Worm (Caenorhabditis elegans) whole organism, young adult: ENCODE results near the gene atg-7.
A peak's percentile ranks its signal among the peaks of the same experiment; 100 is the strongest.

ENCODE experiments used
- B0261.1 ChIP-seq: sonication (generic microtip); optimal IDR thresholded peaks from 2 replicates; lab custom pipeline; 2016; ENCODE audit warnings: mild to moderate bottlenecking, missing genetic modification characterization, moderate library complexity, missing compliant biosample characterization
- B0336.3 ChIP-seq: fragments of 200-800 bp; sonication (Bioruptor generic); IDR thresholded peaks from 2 replicates; pipeline ENCODE4 v1.3.6; 2022; ENCODE audit warnings: missing genetic modification characterization, missing compliant biosample characterization
- C06A6.2 ChIP-seq: fragments of 200-800 bp; sonication (Bioruptor generic); conservative IDR thresholded peaks from 2 replicates; pipeline ENCODE4 v1.3.6; 2022; ENCODE audit warnings: missing genetic modification characterization, missing compliant biosample characterization
- D2030.7 ChIP-seq: fragments of 200-800 bp; sonication (Bioruptor generic); IDR thresholded peaks from 2 replicates; pipeline ENCODE4 v1.3.6; 2022; ENCODE audit warnings: missing genetic modification reagents, missing genetic modification characterization, missing compliant biosample characterization
- F23B12.7 ChIP-seq: sonication (generic microtip); optimal IDR thresholded peaks from 2 replicates; lab custom pipeline; 2017; ENCODE audit warnings: missing genetic modification characterization, mild to moderate bottlenecking, missing compliant biosample characterization, antibody characterized with exemption, moderate library complexity; ENCODE audit not compliant: insufficient read depth
- F37B4.10 ChIP-seq: fragments of 200-800 bp; sonication (Bioruptor generic); IDR thresholded peaks from 2 replicates; pipeline ENCODE4 v1.3.6; 2022; ENCODE audit warnings: missing genetic modification characterization, missing compliant biosample characterization
- T07F8.4 ChIP-seq: sonication (generic microtip); optimal IDR thresholded peaks from 2 replicates; lab custom pipeline; 2016; ENCODE audit warnings: mild to moderate bottlenecking, missing genetic modification characterization, moderate library complexity, missing compliant biosample characterization
- T26A5.8 ChIP-seq: sonication (generic microtip); optimal IDR thresholded peaks from 2 replicates; lab custom pipeline; 2016; ENCODE audit warnings: missing genetic modification characterization, missing compliant biosample characterization
- attf-6 ChIP-seq: fragments of 200-800 bp; sonication (Bioruptor generic); IDR thresholded peaks from 2 replicates; pipeline ENCODE4 v1.3.6; 2022; ENCODE audit warnings: missing genetic modification reagents, missing genetic modification characterization, missing compliant biosample characterization
- bed-1 ChIP-seq: fragments of 200-800 bp; sonication (Bioruptor generic); IDR thresholded peaks from 2 replicates; pipeline ENCODE4 v1.3.6; 2022; ENCODE audit warnings: missing genetic modification reagents, missing genetic modification characterization, missing compliant biosample characterization
- cebp-1 ChIP-seq, 2 experiments: fragments of 200-800 bp in 1 of 2; sonication (Bioruptor generic) in 1 of 2; sonication (generic microtip) in 1 of 2; IDR thresholded peaks in 1 of 2; optimal IDR thresholded peaks in 1 of 2; 2 replicates each; pipeline versions ENCODE4 v1.3.6 to Lab custom; 2017 to 2022; ENCODE audit warnings: missing compliant biosample characterization in 2 of 2, missing genetic modification characterization in 2 of 2, mild to moderate bottlenecking in 1 of 2, missing genetic modification reagents in 1 of 2, moderate library complexity in 1 of 2
- ceh-27 ChIP-seq: fragments of 200-800 bp; sonication (Bioruptor generic); optimal IDR thresholded peaks from 2 replicates; lab custom pipeline; 2018; ENCODE audit warnings: mild to moderate bottlenecking, missing genetic modification characterization, moderate library complexity, missing compliant biosample characterization
- ceh-40 ChIP-seq: fragments of 200-800 bp; sonication (Bioruptor generic); IDR thresholded peaks from 2 replicates; pipeline ENCODE4 v1.3.6; 2022; ENCODE audit warnings: missing genetic modification characterization, missing compliant biosample characterization
- ceh-58 ChIP-seq: fragments of 200-800 bp; sonication (Bioruptor generic); IDR thresholded peaks from 2 replicates; pipeline ENCODE4 v1.3.6; 2022; ENCODE audit warnings: missing genetic modification characterization, missing compliant biosample characterization
- ceh-91 ChIP-seq: fragments of 200-800 bp; sonication (Bioruptor generic); IDR thresholded peaks from 2 replicates; pipeline ENCODE4 v1.3.6; 2022; ENCODE audit warnings: missing genetic modification reagents, missing genetic modification characterization, missing compliant biosample characterization
- die-1 ChIP-seq: sonication (generic microtip); optimal IDR thresholded peaks from 2 replicates; lab custom pipeline; 2016; ENCODE audit warnings: missing genotype, mild to moderate bottlenecking, missing genetic modification characterization, missing compliant biosample characterization
- dpl-1 ChIP-seq: fragments of 150-350 bp; optimal IDR thresholded peaks from 2 replicates; lab custom pipeline; 2014; ENCODE audit warnings: missing biosample characterization, missing genetic modification reagents, missing genetic modification characterization
- egl-18 ChIP-seq: fragments of 200-800 bp; sonication (Bioruptor generic); IDR thresholded peaks from 2 replicates; pipeline ENCODE4 v1.3.6; 2022; ENCODE audit warnings: missing genetic modification reagents, missing genetic modification characterization, missing compliant biosample characterization
- gei-17 ChIP-seq: fragments of 200-800 bp; sonication (Bioruptor generic); optimal IDR thresholded peaks from 2 replicates; lab custom pipeline; 2018; ENCODE audit warnings: mild to moderate bottlenecking, missing genetic modification characterization, missing compliant biosample characterization
- hmg-1.2 ChIP-seq: fragments of 200-800 bp; sonication (Bioruptor generic); IDR thresholded peaks from 2 replicates; pipeline ENCODE4 v1.3.6; 2022; ENCODE audit warnings: missing genetic modification reagents, missing genetic modification characterization, missing compliant biosample characterization
- hmg-20 ChIP-seq: fragments of 200-800 bp; sonication (Bioruptor generic); IDR thresholded peaks from 2 replicates; pipeline ENCODE4 v1.3.6; 2022; ENCODE audit warnings: missing genetic modification reagents, missing genetic modification characterization, missing compliant biosample characterization
- lag-1 ChIP-seq: fragments of 200-800 bp; sonication (Bioruptor generic); IDR thresholded peaks from 2 replicates; pipeline ENCODE4 v1.3.6; 2022; ENCODE audit warnings: missing genetic modification reagents, missing genetic modification characterization, missing compliant biosample characterization
- let-607 ChIP-seq, 2 experiments: fragments of 200-800 bp in 1 of 2; sonication (Bioruptor generic) in 1 of 2; sonication (generic microtip) in 1 of 2; optimal IDR thresholded peaks; 2 replicates each; lab custom pipeline; 2016 to 2018; ENCODE audit warnings: mild to moderate bottlenecking in 2 of 2, missing compliant biosample characterization in 2 of 2, missing genetic modification characterization in 2 of 2, moderate library complexity in 2 of 2, missing genotype in 1 of 2
- lin-54 ChIP-seq: fragments of 200-800 bp; sonication (Bioruptor generic); optimal IDR thresholded peaks from 2 replicates; lab custom pipeline; 2018; ENCODE audit warnings: mild to moderate bottlenecking, missing genetic modification characterization, missing compliant biosample characterization
- lir-1 ChIP-seq: fragments of 200-800 bp; sonication (Bioruptor generic); conservative IDR thresholded peaks from 2 replicates; pipeline ENCODE4 v1.3.6; 2022; ENCODE audit warnings: missing genetic modification reagents, missing genetic modification characterization, missing compliant biosample characterization
- lsl-1 ChIP-seq: fragments of 200-800 bp; sonication (Bioruptor generic); optimal IDR thresholded peaks from 2 replicates; lab custom pipeline; 2018; ENCODE audit warnings: mild to moderate bottlenecking, missing genetic modification characterization, moderate library complexity, missing compliant biosample characterization
- madf-10 ChIP-seq: sonication (generic microtip); optimal IDR thresholded peaks from 2 replicates; lab custom pipeline; 2016; ENCODE audit warnings: mild to moderate bottlenecking, missing genetic modification characterization, missing compliant biosample characterization
- madf-6 ChIP-seq: fragments of 200-800 bp; sonication (Bioruptor generic); IDR thresholded peaks from 2 replicates; pipeline ENCODE4 v1.3.6; 2022; ENCODE audit warnings: missing genetic modification reagents, missing genetic modification characterization, missing compliant biosample characterization
- madf-8 ChIP-seq: fragments of 200-800 bp; sonication (Bioruptor generic); conservative IDR thresholded peaks from 2 replicates; pipeline ENCODE4 v1.3.6; 2022; ENCODE audit warnings: missing genetic modification reagents, missing genetic modification characterization, missing compliant biosample characterization
- mes-4 ChIP-seq: sonication (generic microtip); optimal IDR thresholded peaks from 2 replicates; lab custom pipeline; 2016; ENCODE audit warnings: missing genotype, missing genetic modification characterization, missing compliant biosample characterization
- nfya-2 ChIP-seq: fragments of 200-800 bp; sonication (Bioruptor generic); IDR thresholded peaks from 2 replicates; pipeline ENCODE4 v1.3.6; 2022; ENCODE audit warnings: missing genetic modification reagents, missing genetic modification characterization, missing compliant biosample characterization
- pbrm-1 ChIP-seq: fragments of 200-800 bp; sonication (Bioruptor generic); IDR thresholded peaks from 2 replicates; pipeline ENCODE4 v1.3.6; 2022; ENCODE audit warnings: missing genetic modification reagents, missing genetic modification characterization, missing compliant biosample characterization
- snpc-1.3 ChIP-seq: sonication (generic microtip); optimal IDR thresholded peaks from 2 replicates; lab custom pipeline; 2017; ENCODE audit warnings: missing genetic modification characterization, mild to moderate bottlenecking, missing compliant biosample characterization, antibody characterized with exemption, moderate library complexity, missing genotype, missing genetic modification reagents; ENCODE audit not compliant: insufficient read depth
- snpc-4 ChIP-seq, 5 experiments: fragments of 150-350 bp in 1 of 5; sonication (generic microtip) in 4 of 5; optimal IDR thresholded peaks; 2 replicates each; lab custom pipeline; 2014 to 2018; ENCODE audit warnings: missing genetic modification characterization in 5 of 5, missing biosample characterization in 3 of 5, antibody characterized with exemption in 2 of 5, mild to moderate bottlenecking in 2 of 5, missing compliant biosample characterization in 2 of 5, missing genotype in 2 of 5, moderate library complexity in 2 of 5, missing genetic modification reagents in 1 of 5
- tlf-1 ChIP-seq: fragments of 200-800 bp; sonication (Bioruptor generic); optimal IDR thresholded peaks from 2 replicates; lab custom pipeline; 2018; ENCODE audit warnings: mild to moderate bottlenecking, missing genetic modification characterization, missing compliant biosample characterization
- unc-130 ChIP-seq: sonication (generic microtip); optimal IDR thresholded peaks from 2 replicates; lab custom pipeline; 2016; ENCODE audit warnings: missing genetic modification reagents, missing genetic modification characterization, missing compliant biosample characterization
- unc-62 ChIP-seq: fragments of 150-350 bp; optimal IDR thresholded peaks from 2 replicates; lab custom pipeline; 2014; ENCODE audit warnings: missing biosample characterization, missing genetic modification reagents, missing genetic modification characterization
- zim-3 ChIP-seq: sonication (generic microtip); optimal IDR thresholded peaks from 2 replicates; lab custom pipeline; 2017; ENCODE audit warnings: mild to moderate bottlenecking, missing genetic modification characterization, moderate library complexity, missing compliant biosample characterization
- ztf-18 ChIP-seq: sonication (generic microtip); optimal IDR thresholded peaks from 2 replicates; lab custom pipeline; 2016; ENCODE audit warnings: missing genotype, mild to moderate bottlenecking, missing genetic modification characterization, missing compliant biosample characterization
- ztf-22 ChIP-seq: fragments of 200-800 bp; sonication (Bioruptor generic); optimal IDR thresholded peaks from 2 replicates; lab custom pipeline; 2018; ENCODE audit warnings: mild to moderate bottlenecking, missing genetic modification characterization, moderate library complexity, missing compliant biosample characterization
- ztf-25 ChIP-seq: fragments of 200-800 bp; sonication (Bioruptor generic); IDR thresholded peaks from 2 replicates; pipeline ENCODE4 v1.3.6; 2022; ENCODE audit warnings: missing genetic modification reagents, missing genetic modification characterization, missing compliant biosample characterization
- ztf-3 ChIP-seq: fragments of 200-800 bp; sonication (Bioruptor generic); optimal IDR thresholded peaks from 2 replicates; lab custom pipeline; 2018; ENCODE audit warnings: mild to moderate bottlenecking, missing genetic modification characterization, missing compliant biosample characterization
- ztf-6 ChIP-seq: fragments of 200-800 bp; sonication (Bioruptor generic); IDR thresholded peaks from 2 replicates; pipeline ENCODE4 v1.3.6; 2022; ENCODE audit warnings: missing genetic modification reagents, missing genetic modification characterization, missing compliant biosample characterization

Gene atg-7

ce11 chrIV:11080823-11081285 lies at the start of gene atg-7 (continued):
- no peak for TF ChIP-seq C06A6.2 (GFP tag; lab: Robert Waterston, UW)
- peak; percentile 70 for TF ChIP-seq tlf-1 (GFP tag; lab: Kevin White, UChicago)
- TF ChIP-seq ztf-3 (GFP tag; lab: Kevin White, UChicago), result no peak
- peak; percentile 17 for TF ChIP-seq lsl-1 (GFP tag; lab: Kevin White, UChicago)
- TF ChIP-seq snpc-1.3 (tag; lab: Kevin White, UChicago), result peak; percentile 1
- TF ChIP-seq madf-6, result peak; percentile 39

ce11 chrIV:11126028-11126427 lies 45.2 kb upstream of the atg-7 start:
- TF ChIP-seq ceh-58 (GFP tag; lab: Robert Waterston, UW) (no peak), egl-18 (GFP tag; lab: Robert Waterston, UW) (no peak), pbrm-1 (GFP tag; lab: Robert Waterston, UW) (no peak), attf-6 (GFP tag; lab: Robert Waterston, UW) (no peak), unc-62 (GFP tag; lab: Kevin White, UChicago) (no peak), ceh-91 (GFP tag; lab: Robert Waterston, UW) (no peak), F23B12.7 (tag; lab: Kevin White, UChicago) (no peak), zim-3 (no peak), let-607 (tag; optimal IDR thresholded peaks at IDR 0.05; lab: Kevin White, UChicago) (no peak), ztf-22 (GFP tag; lab: Kevin White, UChicago) (no peak), T07F8.4 (no peak), ztf-18 (tag; lab: Kevin White, UChicago) (no peak)

ce11 chrIV:11126004-11126027 lies 45.0 kb upstream of the atg-7 start, which contains the start of gene swsn-4:
TSS of gene swsn-4 (plus strand) at chrIV:11126024.
- TF ChIP-seq madf-8 (GFP tag; lab: Robert Waterston, UW) (no peak), ztf-6 (GFP tag; lab: Robert Waterston, UW) (no peak), gei-17 (GFP tag; lab: Kevin White, UChicago) (no peak), snpc-4 (GFP tag; optimal IDR thresholded peaks at IDR 0.05; lab: Kevin White, UChicago) (no peak), snpc-4 (tag; optimal IDR thresholded peaks at IDR 0.05; lab: Kevin White, UChicago) (no peak), die-1 (tag; lab: Kevin White, UChicago) (no peak), T26A5.8 (tag; lab: Kevin White, UChicago) (no peak), madf-6 (no peak), ceh-27 (GFP tag; lab: Kevin White, UChicago) (no peak), D2030.7 (no peak), unc-130 (no peak), B0336.3 (no peak), bed-1 (GFP tag; lab: Robert Waterston, UW) (no peak), C06A6.2 (GFP tag; lab: Robert Waterston, UW) (no peak), hmg-20 (GFP tag; lab: Robert Waterston, UW) (no peak), ztf-25 (GFP tag; lab: Robert Waterston, UW) (no peak)

- TF ChIP-seq lin-54 (GFP tag; lab: Kevin White, UChicago) (peak; percentile 11), B0261.1 (tag; lab: Kevin White, UChicago) (no peak)
Measured at ce11 chrIV:11125604-11126003, 44.7 kb upstream of the atg-7 start.

ce11 chrIV:11125200-11125599 lies 44.3 kb upstream of the atg-7 start:
- TF ChIP-seq madf-10 (tag; lab: Kevin White, UChicago), result no peak
- TF ChIP-seq F23B12.7 (tag; lab: Kevin White, UChicago), result no peak
- peak; percentile 100 for TF ChIP-seq hmg-1.2 (GFP tag; lab: Robert Waterston, UW)
- no peak for TF ChIP-seq ceh-40 (GFP tag; lab: Robert Waterston, UW)
- no peak for TF ChIP-seq F37B4.10 (GFP tag; lab: Robert Waterston, UW)
- no peak for TF ChIP-seq ztf-25 (GFP tag; lab: Robert Waterston, UW)
- TF ChIP-seq lir-1 (GFP tag; lab: Robert Waterston, UW), result no peak
- TF ChIP-seq dpl-1, result no peak
- TF ChIP-seq lag-1 (GFP tag; lab: Robert Waterston, UW), result no peak
- TF ChIP-seq mes-4 (tag; lab: Kevin White, UChicago), result no peak
- TF ChIP-seq zim-3, result no peak
- no peak for TF ChIP-seq nfya-2
- TF ChIP-seq cebp-1 (GFP tag; IDR thresholded peaks at IDR 0.05; lab: Robert Waterston, UW), result no peak
- peak; percentile 31 for TF ChIP-seq cebp-1 (tag; optimal IDR thresholded peaks at IDR 0.05; lab: Kevin White, UChicago)
- TF ChIP-seq let-607 (tag; optimal IDR thresholded peaks at IDR 0.05; lab: Kevin White, UChicago), result peak in 1 of 2 experiments; percentile 48
